Fruit fly (Drosophila melanogaster): ENCODE measurements around the gene CG32563.

CG32563 gene

dm6 chrX:17212007-17212406, 3.8 kb downstream of the CG32563 start, which contains the start of gene CG18258:
Gene CG18258 (plus strand): TSS chrX:17212307.
- TF ChIP-seq CG8478 (optimal IDR thresholded peaks at IDR 0.05) (no peak), pan (optimal IDR thresholded peaks at IDR 0.05) (no peak), psq (optimal IDR thresholded peaks at IDR 0.05) (no peak), usp (GFP tag; optimal IDR thresholded peaks at IDR 0.05) (no peak), Dll (optimal IDR thresholded peaks at IDR 0.05) (no peak), EcR (GFP tag; optimal IDR thresholded peaks at IDR 0.05) (no peak)

dm6 chrX:17215004-17215403, 6.8 kb downstream of the CG32563 start, which contains the start of gene CG5162:
Gene CG5162 (plus strand): TSS chrX:17215304.
- TF ChIP-seq pan (optimal IDR thresholded peaks at IDR 0.05): no peak
- TF ChIP-seq CG8478 (optimal IDR thresholded peaks at IDR 0.05): no peak
- no peak for TF ChIP-seq EcR (GFP tag; optimal IDR thresholded peaks at IDR 0.05)
- no peak for TF ChIP-seq usp (GFP tag; optimal IDR thresholded peaks at IDR 0.05)
- TF ChIP-seq psq (optimal IDR thresholded peaks at IDR 0.05): no peak
- no peak for TF ChIP-seq Dll (optimal IDR thresholded peaks at IDR 0.05)

- TF ChIP-seq Dll (optimal IDR thresholded peaks at IDR 0.05): no peak
- no peak for TF ChIP-seq EcR (GFP tag; optimal IDR thresholded peaks at IDR 0.05)
- TF ChIP-seq psq (optimal IDR thresholded peaks at IDR 0.05): no peak
- TF ChIP-seq pan (optimal IDR thresholded peaks at IDR 0.05): no peak
- no peak for TF ChIP-seq usp (GFP tag; optimal IDR thresholded peaks at IDR 0.05)
- no peak for TF ChIP-seq CG8478 (optimal IDR thresholded peaks at IDR 0.05)
Observed at dm6 chrX:17218232-17218951, 10.2 kb downstream of the CG32563 start, which contains the start of gene CG12998. Gene CG12998 (plus strand): TSS chrX:17218667.

dm6 chrX:17221142-17221541, 12.9 kb downstream of the CG32563 start, which contains the start of gene CG5172:
Gene CG5172 (plus strand): TSS chrX:17221442.
- TF ChIP-seq usp (GFP tag; optimal IDR thresholded peaks at IDR 0.05): no peak
- no peak for TF ChIP-seq CG8478 (optimal IDR thresholded peaks at IDR 0.05)
- TF ChIP-seq pan (optimal IDR thresholded peaks at IDR 0.05): no peak
- no peak for TF ChIP-seq psq (optimal IDR thresholded peaks at IDR 0.05)
- no peak for TF ChIP-seq Dll (optimal IDR thresholded peaks at IDR 0.05)
- no peak for TF ChIP-seq EcR (GFP tag; optimal IDR thresholded peaks at IDR 0.05)

dm6 chrX:17223715-17224114, 15.5 kb downstream of the CG32563 start, which contains the start of gene CG34327:
Gene CG34327 (minus strand): TSS chrX:17223815.
- no peak for TF ChIP-seq EcR (GFP tag; optimal IDR thresholded peaks at IDR 0.05)

dm6 chrX:17225972-17226680, 17.9 kb downstream of the CG32563 start:
- TF ChIP-seq EcR (GFP tag; optimal IDR thresholded peaks at IDR 0.05) (no peak), usp (GFP tag; optimal IDR thresholded peaks at IDR 0.05) (no peak), psq (optimal IDR thresholded peaks at IDR 0.05) (no peak), CG8478 (optimal IDR thresholded peaks at IDR 0.05) (no peak), Dll (optimal IDR thresholded peaks at IDR 0.05) (no peak), pan (optimal IDR thresholded peaks at IDR 0.05) (no peak)

dm6 chrX:17226681-17227019, 18.4 kb downstream of the CG32563 start, which contains the start of gene CG10598:
Gene CG10598 (minus strand): TSS chrX:17226867.
- TF ChIP-seq psq (optimal IDR thresholded peaks at IDR 0.05): no peak
- TF ChIP-seq pan (optimal IDR thresholded peaks at IDR 0.05): no peak
- no peak for TF ChIP-seq usp (GFP tag; optimal IDR thresholded peaks at IDR 0.05)
- no peak for TF ChIP-seq Dll (optimal IDR thresholded peaks at IDR 0.05)
- no peak for TF ChIP-seq CG8478 (optimal IDR thresholded peaks at IDR 0.05)
- TF ChIP-seq EcR (GFP tag; optimal IDR thresholded peaks at IDR 0.05): no peak

- TF ChIP-seq Dll (optimal IDR thresholded peaks at IDR 0.05) (no peak), EcR (GFP tag; optimal IDR thresholded peaks at IDR 0.05) (no peak), usp (GFP tag; optimal IDR thresholded peaks at IDR 0.05) (no peak), psq (optimal IDR thresholded peaks at IDR 0.05) (no peak), pan (optimal IDR thresholded peaks at IDR 0.05) (no peak), CG8478 (optimal IDR thresholded peaks at IDR 0.05) (no peak)
Observed at dm6 chrX:17227462-17227861, 19.2 kb downstream of the CG32563 start.

dm6 chrX:17229475-17230169, 21.4 kb downstream of the CG32563 start:
- no peak for TF ChIP-seq CG8478 (optimal IDR thresholded peaks at IDR 0.05)

- TF ChIP-seq pan (optimal IDR thresholded peaks at IDR 0.05) (no peak), Dll (optimal IDR thresholded peaks at IDR 0.05) (no peak), usp (GFP tag; optimal IDR thresholded peaks at IDR 0.05) (no peak), EcR (GFP tag; optimal IDR thresholded peaks at IDR 0.05) (no peak), CG8478 (optimal IDR thresholded peaks at IDR 0.05) (no peak)
Observed at dm6 chrX:17230944-17231343, 22.7 kb downstream of the CG32563 start, which contains the start of gene CG10597. Gene CG10597 (minus strand): TSS chrX:17231044.

dm6 chrX:17232642-17233041, 24.4 kb downstream of the CG32563 start, which contains the start of gene f:
Gene f (plus strand): TSS chrX:17232942.
- TF ChIP-seq Dll (optimal IDR thresholded peaks at IDR 0.05) (no peak), psq (optimal IDR thresholded peaks at IDR 0.05) (no peak), usp (GFP tag; optimal IDR thresholded peaks at IDR 0.05) (no peak), CG8478 (optimal IDR thresholded peaks at IDR 0.05) (no peak), EcR (GFP tag; optimal IDR thresholded peaks at IDR 0.05) (no peak), pan (optimal IDR thresholded peaks at IDR 0.05) (no peak)

dm6 chrX:17236468-17236867, 28.2 kb downstream of the CG32563 start:
- TF ChIP-seq usp (GFP tag; optimal IDR thresholded peaks at IDR 0.05) (no peak), EcR (GFP tag; optimal IDR thresholded peaks at IDR 0.05) (no peak), Dll (optimal IDR thresholded peaks at IDR 0.05) (no peak), CG8478 (optimal IDR thresholded peaks at IDR 0.05) (no peak), psq (optimal IDR thresholded peaks at IDR 0.05) (no peak), pan (optimal IDR thresholded peaks at IDR 0.05) (no peak)

All from whole organism.